Fruit fly (Drosophila melanogaster): ENCODE results near the gene Taf10.

DNA sequence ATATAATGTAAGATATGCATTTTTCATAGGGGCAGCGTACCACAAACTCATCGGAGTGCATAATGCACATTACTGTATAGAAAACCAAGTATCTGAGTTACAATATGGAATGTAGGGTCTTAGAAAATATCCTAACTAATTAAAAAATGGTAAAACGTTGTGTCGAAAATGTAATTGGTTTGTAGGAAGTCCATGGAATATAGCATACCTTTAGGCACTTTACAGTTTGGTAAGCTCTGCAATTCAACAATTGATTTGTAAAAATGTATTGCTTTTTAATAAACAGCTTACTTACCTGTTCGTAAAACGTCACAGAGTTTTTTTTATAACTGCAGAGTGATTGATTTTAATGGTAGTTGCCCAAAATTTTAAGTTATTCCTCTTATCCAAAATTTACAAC is 44.4 kb downstream of the Taf10 start, which contains the start of gene CG2964:
- TF ChIP-seq CG8478 (optimal IDR thresholded peaks at IDR 0.05) (no peak), EcR (GFP tag; optimal IDR thresholded peaks at IDR 0.05) (no peak), pan (optimal IDR thresholded peaks at IDR 0.05) (no peak), psq (optimal IDR thresholded peaks at IDR 0.05) (no peak), Dll (optimal IDR thresholded peaks at IDR 0.05) (no peak), usp (GFP tag; optimal IDR thresholded peaks at IDR 0.05) (no peak)

Data from whole organism.